Fruit fly (Drosophila melanogaster) whole organism, larva: ENCODE results near the gene CG14292.

Experiments
- noc ChIP-seq: fragments of 200-800 bp; sonication (Bioruptor generic); optimal IDR thresholded peaks from 3 replicates; lab custom pipeline; 2019; ENCODE audit warnings: missing biosample characterization, mild to moderate bottlenecking, missing genetic modification characterization, moderate library complexity

Gene CG14292

dm6 chr3R:18905555-18905920 lies at the start of gene CG14292:
Gene CG14292, minus strand, starts transcription at chr3R:18905655.
- no peak for TF ChIP-seq noc (tag; lab: Kevin White, UChicago)

- TF ChIP-seq noc (tag; lab: Kevin White, UChicago) = no peak
Observed at dm6 chr3R:18949896-18950295, 44.4 kb upstream of the CG14292 start, which contains the start of gene CG43732. Gene CG43732, plus strand, starts transcription at chr3R:18950196.

- no peak for TF ChIP-seq noc (tag; lab: Kevin White, UChicago)
Observed at dm6 chr3R:18949131-18949530, 43.7 kb upstream of the CG14292 start.

- TF ChIP-seq noc (tag; lab: Kevin White, UChicago) = no peak
Observed at dm6 chr3R:18947307-18947706, 41.9 kb upstream of the CG14292 start.

dm6 chr3R:18931725-18932124 lies 26.3 kb upstream of the CG14292 start:
- no peak for TF ChIP-seq noc (tag; lab: Kevin White, UChicago)

- no peak for TF ChIP-seq noc (tag; lab: Kevin White, UChicago)
Observed at dm6 chr3R:18928918-18929705, 23.7 kb upstream of the CG14292 start, which contains the start of gene CG42613. Gene CG42613, plus strand, starts transcription at chr3R:18929196.

- no peak for TF ChIP-seq noc (tag; lab: Kevin White, UChicago)
Observed at dm6 chr3R:18928346-18928917, 23.0 kb upstream of the CG14292 start, which contains the start of gene Mpc1. Gene Mpc1, minus strand, starts transcription at chr3R:18928659.

- TF ChIP-seq noc (tag; lab: Kevin White, UChicago) = no peak
Observed at dm6 chr3R:18924636-18924977, 19.2 kb upstream of the CG14292 start.

- TF ChIP-seq noc (tag; lab: Kevin White, UChicago) = no peak
Observed at dm6 chr3R:18923802-18924635, 18.6 kb upstream of the CG14292 start.

dm6 chr3R:18923208-18923761 lies 17.8 kb upstream of the CG14292 start:
- TF ChIP-seq noc (tag; lab: Kevin White, UChicago) = no peak

dm6 chr3R:18918872-18919339 lies 13.5 kb upstream of the CG14292 start:
- TF ChIP-seq noc (tag; lab: Kevin White, UChicago) = peak; percentile 71

- TF ChIP-seq noc (tag; lab: Kevin White, UChicago) = peak; percentile 60
Observed at dm6 chr3R:18917976-18918871, 12.8 kb upstream of the CG14292 start.

dm6 chr3R:18916715-18917253 lies 11.3 kb upstream of the CG14292 start:
- TF ChIP-seq noc (tag; lab: Kevin White, UChicago) = peak; percentile 82

- TF ChIP-seq noc (tag; lab: Kevin White, UChicago) = no peak
Observed at dm6 chr3R:18915644-18916194, 10.3 kb upstream of the CG14292 start.
